Fruit fly (Drosophila melanogaster): Measurements from ENCODE around the gene CG1529.
A peak's percentile ranks its signal among the peaks of the same experiment; 100 is the strongest.

CG1529 gene

DNA sequence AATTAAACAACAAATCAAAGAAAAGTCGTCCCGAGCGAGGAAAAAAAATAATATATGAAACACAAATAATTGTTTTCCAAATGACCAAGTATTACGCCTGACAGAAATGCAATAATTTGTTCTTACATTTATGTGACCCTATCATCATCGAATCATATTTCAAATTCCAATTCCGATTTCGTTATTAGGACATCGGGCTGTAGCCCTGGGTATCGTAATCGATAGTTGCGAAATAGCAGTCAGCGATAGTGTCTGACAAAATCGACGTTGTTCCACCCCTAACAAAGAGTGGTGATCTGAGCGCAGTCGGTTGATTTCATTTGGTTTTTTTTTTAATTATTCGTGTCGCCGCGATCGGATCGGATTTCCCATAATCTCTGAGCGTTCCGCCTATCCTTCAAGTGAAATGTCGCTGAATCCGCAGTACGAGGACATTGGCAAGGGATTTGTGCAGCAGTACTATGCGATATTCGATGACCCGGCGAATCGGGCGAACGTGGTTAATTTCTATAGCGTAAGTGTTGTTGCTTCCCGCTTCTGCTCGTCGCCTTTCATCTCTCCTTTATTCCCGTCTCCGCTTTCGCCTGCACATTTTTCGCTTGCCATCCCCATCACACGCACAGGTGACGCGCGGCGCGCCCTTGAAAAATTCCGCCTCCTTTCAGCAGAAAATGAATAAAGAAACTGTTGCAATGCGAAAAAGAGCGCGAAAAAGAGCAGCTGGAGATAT, 3.6 kb upstream of the CG1529 start, which contains the start of gene Ntf-2 (continued):
- TF ChIP-seq CG18599 (GFP tag; optimal IDR thresholded peaks at IDR 0.05) (no peak), Hsf (GFP tag; optimal IDR thresholded peaks at IDR 0.05) (peak; percentile 37), zfh1 (GFP tag; IDR thresholded peaks at IDR 0.05) (0 out of 3 replicates have a peak, but pooled peaks have one; percentile 29), phol (tag; optimal IDR thresholded peaks at IDR 0.05) (peak; percentile 4), unc-4 (GFP tag; IDR thresholded peaks at IDR 0.05; ENCODE audit: partially characterized antibody) (peak; percentile 70), CG11247 (GFP tag; IDR thresholded peaks at IDR 0.05) (no peak), NC2α (GFP tag; optimal IDR thresholded peaks at IDR 0.05) (no peak), CG8944 (GFP tag; optimal IDR thresholded peaks at IDR 0.05) (peak; percentile 26), NK7.1 (GFP tag; optimal IDR thresholded peaks at IDR 0.05) (no peak), Chrac-16 (GFP tag; optimal IDR thresholded peaks at IDR 0.05) (no peak), ato (GFP tag; IDR thresholded peaks at IDR 0.05; ENCODE audit: partially characterized antibody) (peak; percentile 77), Myb (GFP tag; optimal IDR thresholded peaks at IDR 0.05) (peak; percentile 28), gce (GFP tag; IDR thresholded peaks at IDR 0.05) (no peak), tin (GFP tag; optimal IDR thresholded peaks at IDR 0.05) (peak; percentile 12), Ravus (GFP tag; IDR thresholded peaks at IDR 0.05) (no peak), CG42726 (GFP tag; IDR thresholded peaks at IDR 0.05; ENCODE audit: partially characterized antibody) (peak; percentile 84; the same call in 1 of the 2 replicates), prd (optimal IDR thresholded peaks at IDR 0.05) (no peak), prd (GFP tag; IDR thresholded peaks at IDR 0.05) (0 out of 3 replicates have a peak, but pooled peaks have one; percentile 11), Rfx (GFP tag; IDR thresholded peaks at IDR 0.05) (peak; percentile 61), E2f2 (GFP tag; IDR thresholded peaks at IDR 0.05) (peak; percentile 64), lab (GFP tag; optimal IDR thresholded peaks at IDR 0.05) (peak; percentile 12), dmrt99B (tag; optimal IDR thresholded peaks at IDR 0.05) (no peak), nerfin-2 (GFP tag; IDR thresholded peaks at IDR 0.05; ENCODE audit: partially characterized antibody) (peak; percentile 75), nmo (GFP tag; optimal IDR thresholded peaks at IDR 0.05) (peak; percentile 34), CG12659 (GFP tag; optimal IDR thresholded peaks at IDR 0.05) (peak; percentile 34), mld (GFP tag; IDR thresholded peaks at IDR 0.05; ENCODE audit: partially characterized antibody) (peak; percentile 81), Atf3 (GFP tag; optimal IDR thresholded peaks at IDR 0.05) (no peak), CG3995 (GFP tag; optimal IDR thresholded peaks at IDR 0.05) (peak; percentile 61), CG13624 (GFP tag; optimal IDR thresholded peaks at IDR 0.05) (peak; percentile 12), Drgx (GFP tag; IDR thresholded peaks at IDR 0.05) (peak; percentile 19; the same call in 1 of the 2 replicates), Neu2 (GFP tag; optimal IDR thresholded peaks at IDR 0.05; ENCODE audit: borderline replicate concordance) (no peak), CG6683 (GFP tag; optimal IDR thresholded peaks at IDR 0.05) (no peak), Lhr (GFP tag; optimal IDR thresholded peaks at IDR 0.05) (peak; percentile 13), pzg (GFP tag; optimal IDR thresholded peaks at IDR 0.05) (peak; percentile 79), BEAF-32 (GFP tag; optimal IDR thresholded peaks at IDR 0.05) (peak; percentile 86), sens (GFP tag) (peak; percentile 69), CG10147 (GFP tag; optimal IDR thresholded peaks at IDR 0.05) (no peak), Dbx (GFP tag; IDR thresholded peaks at IDR 0.05) (no peak), sd (tag; optimal IDR thresholded peaks at IDR 0.05) (no peak), gro (GFP tag; optimal IDR thresholded peaks at IDR 0.05) (peak; percentile 26), fu2 (GFP tag; optimal IDR thresholded peaks at IDR 0.05) (no peak), Doc2 (GFP tag; IDR thresholded peaks at IDR 0.05) (no peak), Dip2 (GFP tag; IDR thresholded peaks at IDR 0.05) (no peak), chinmo (GFP tag; IDR thresholded peaks at IDR 0.05; ENCODE audit: partially characterized antibody) (0 out of 4 replicates have a peak, but pooled peaks have one; percentile 44), esg (GFP tag; conservative IDR thresholded peaks at IDR 0.05) (no peak), H2.0 (GFP tag; IDR thresholded peaks at IDR 0.05) (no peak), knrl (GFP tag; IDR thresholded peaks at IDR 0.05; ENCODE audit: partially characterized antibody) (peak; percentile 78; the same call in 2 of the 3 replicates), CG4617 (GFP tag; optimal IDR thresholded peaks at IDR 0.05; ENCODE audit: borderline replicate concordance) (peak; percentile 30), CG13424 (tag; optimal IDR thresholded peaks at IDR 0.05) (peak; percentile 27)

All from whole organism, embryonic.